Fruit fly (Drosophila melanogaster) whole organism, prepupa: Measurements from ENCODE around the gene Rim.

Experiments used
- Blimp-1 ChIP-seq: fragments of 200-800 bp; sonication (Bioruptor generic); optimal IDR thresholded peaks from 3 replicates; lab custom pipeline; 2017; ENCODE audit warnings: missing biosample characterization, missing genetic modification characterization, mild to moderate bottlenecking, moderate library complexity, missing genetic modification reagents
- CG10631 ChIP-seq: fragments of 200-800 bp; sonication (Bioruptor generic); optimal IDR thresholded peaks from 2 replicates; lab custom pipeline; 2016; ENCODE audit warnings: missing biosample characterization, missing genetic modification characterization
- CG10669 ChIP-seq: fragments of 200-800 bp; sonication (Bioruptor generic); optimal IDR thresholded peaks from 3 replicates; lab custom pipeline; 2018; ENCODE audit warnings: missing biosample characterization, mild to moderate bottlenecking, missing genetic modification characterization, moderate library complexity
- CG11762 ChIP-seq: fragments of 200-800 bp; sonication (Bioruptor generic); optimal IDR thresholded peaks from 3 replicates; lab custom pipeline; 2016; ENCODE audit warnings: missing biosample characterization, missing genetic modification characterization; ENCODE audit not compliant: insufficient read depth
- CG11902 ChIP-seq: fragments of 200-800 bp; sonication (Bioruptor generic); optimal IDR thresholded peaks from 3 replicates; lab custom pipeline; 2016; ENCODE audit warnings: missing biosample characterization, missing genetic modification characterization
- CG15336 ChIP-seq: fragments of 200-800 bp; sonication (Bioruptor generic); IDR thresholded peaks from 2 replicates; pipeline ENCODE4 v1.3.6; 2022; ENCODE audit warnings: missing biosample characterization, missing genetic modification characterization
- CG3032 ChIP-seq: fragments of 200-800 bp; optimal IDR thresholded peaks from 2 replicates; lab custom pipeline; 2019; ENCODE audit warnings: missing biosample characterization, mild to moderate bottlenecking, missing genetic modification characterization, moderate library complexity
- CG31627 ChIP-seq: fragments of 200-800 bp; sonication (Bioruptor generic); optimal IDR thresholded peaks from 3 replicates; lab custom pipeline; 2016; ENCODE audit warnings: missing biosample characterization, missing genetic modification characterization
- CG32006 ChIP-seq: fragments of 200-800 bp; sonication (Bioruptor generic); optimal IDR thresholded peaks from 3 replicates; lab custom pipeline; 2017; ENCODE audit warnings: missing biosample characterization, mild to moderate bottlenecking, missing genetic modification characterization
- CG4318 ChIP-seq: fragments of 200-800 bp; sonication (Bioruptor generic); optimal IDR thresholded peaks from 3 replicates; lab custom pipeline; 2017; ENCODE audit warnings: missing biosample characterization, mild to moderate bottlenecking, missing genetic modification characterization
- CG6163 ChIP-seq: fragments of 200-800 bp; sonication (Bioruptor generic); IDR thresholded peaks from 3 replicates; pipeline ENCODE4 v1.3.6; 2022; ENCODE audit warnings: missing biosample characterization, missing genetic modification characterization
- CG6276 ChIP-seq: fragments of 200-800 bp; sonication (Bioruptor generic); optimal IDR thresholded peaks from 2 replicates; lab custom pipeline; 2017; ENCODE audit warnings: missing biosample characterization, mild to moderate bottlenecking, missing genetic modification characterization
- CG6792 ChIP-seq: fragments of 200-800 bp; sonication (Bioruptor generic); optimal IDR thresholded peaks from 3 replicates; lab custom pipeline; 2016; ENCODE audit warnings: missing biosample characterization, missing genetic modification characterization
- CG6808 ChIP-seq: fragments of 200-800 bp; sonication (Bioruptor generic); optimal IDR thresholded peaks from 3 replicates; lab custom pipeline; 2017; ENCODE audit warnings: missing biosample characterization, missing genetic modification characterization, mild to moderate bottlenecking, moderate library complexity, missing genetic modification reagents
- CG8119 ChIP-seq: fragments of 200-800 bp; sonication (Bioruptor generic); IDR thresholded peaks from 3 replicates; pipeline ENCODE4 v1.3.6; 2022; ENCODE audit warnings: missing biosample characterization, missing genetic modification characterization
- CG8319 ChIP-seq: fragments of 200-800 bp; sonication (Bioruptor generic); optimal IDR thresholded peaks from 3 replicates; lab custom pipeline; 2016; ENCODE audit warnings: missing biosample characterization, missing genetic modification characterization
- CG8632 ChIP-seq: fragments of 200-800 bp; sonication (Bioruptor generic); optimal IDR thresholded peaks from 3 replicates; lab custom pipeline; 2016; ENCODE audit warnings: missing biosample characterization, missing genetic modification characterization
- CG9139 ChIP-seq: fragments of 200-800 bp; sonication (Bioruptor generic); optimal IDR thresholded peaks from 3 replicates; lab custom pipeline; 2017; ENCODE audit warnings: missing biosample characterization, mild to moderate bottlenecking, missing genetic modification characterization
- Eip75B ChIP-seq: fragments of 200-800 bp; sonication (Bioruptor generic); optimal IDR thresholded peaks from 3 replicates; lab custom pipeline; 2016; ENCODE audit warnings: missing biosample characterization, missing genetic modification characterization
- Eip78C ChIP-seq: fragments of 200-800 bp; sonication (Bioruptor generic); peaks from one replicate; lab custom pipeline; 2016; ENCODE audit warnings: missing biosample characterization, missing genetic modification characterization
- Ets21C ChIP-seq: fragments of 200-800 bp; sonication (Bioruptor generic); optimal IDR thresholded peaks from 3 replicates; lab custom pipeline; 2016; ENCODE audit warnings: missing biosample characterization, missing genetic modification characterization
- Ets96B ChIP-seq: fragments of 200-800 bp; optimal IDR thresholded peaks from 2 replicates; lab custom pipeline; 2019; ENCODE audit warnings: missing biosample characterization, mild to moderate bottlenecking, missing genetic modification characterization, moderate library complexity
- Gug ChIP-seq: fragments of 200-800 bp; sonication (Bioruptor generic); IDR thresholded peaks from 2 replicates; pipeline ENCODE4 v1.3.6; 2022; ENCODE audit warnings: missing biosample characterization, missing genetic modification characterization
- Hr38 ChIP-seq: sonication (Bioruptor generic); optimal IDR thresholded peaks from 2 replicates; lab custom pipeline; 2016; ENCODE audit warnings: missing biosample characterization, missing genetic modification characterization
- Hr4 ChIP-seq: fragments of 200-800 bp; sonication (Bioruptor generic); optimal IDR thresholded peaks from 3 replicates; lab custom pipeline; 2016; ENCODE audit warnings: missing biosample characterization, missing genetic modification characterization
- Lpt ChIP-seq: fragments of 200-800 bp; sonication (Bioruptor generic); optimal IDR thresholded peaks from 3 replicates; lab custom pipeline; 2016; ENCODE audit warnings: missing biosample characterization, missing genetic modification characterization
- Met ChIP-seq: fragments of 200-800 bp; sonication (Bioruptor generic); optimal IDR thresholded peaks from 3 replicates; lab custom pipeline; 2016; ENCODE audit warnings: missing biosample characterization, missing genetic modification characterization
- Smox ChIP-seq: fragments of 200-800 bp; sonication (Bioruptor generic); optimal IDR thresholded peaks from 3 replicates; lab custom pipeline; 2016; ENCODE audit warnings: missing biosample characterization, missing genetic modification characterization
- Sox102F ChIP-seq: fragments of 200-800 bp; sonication (Bioruptor generic); optimal IDR thresholded peaks from 2 replicates; lab custom pipeline; 2016; ENCODE audit warnings: missing biosample characterization, mild to moderate bottlenecking, missing genetic modification characterization
- Sox14 ChIP-seq: fragments of 200-800 bp; sonication (Bioruptor generic); optimal IDR thresholded peaks from 3 replicates; lab custom pipeline; 2016; ENCODE audit warnings: missing biosample characterization, missing genetic modification characterization
- Sox15 ChIP-seq: fragments of 200-800 bp; sonication (Bioruptor generic); optimal IDR thresholded peaks from 3 replicates; lab custom pipeline; 2016; ENCODE audit warnings: missing biosample characterization, missing genetic modification characterization
- achi ChIP-seq: fragments of 200-800 bp; sonication (Bioruptor generic); optimal IDR thresholded peaks from 3 replicates; lab custom pipeline; 2016; ENCODE audit warnings: missing biosample characterization, missing genetic modification characterization
- acj6 ChIP-seq: fragments of 200-800 bp; sonication (Bioruptor generic); optimal IDR thresholded peaks from 3 replicates; lab custom pipeline; 2016; ENCODE audit warnings: missing biosample characterization, missing genetic modification characterization
- cyc ChIP-seq: fragments of 200-800 bp; sonication (Bioruptor generic); optimal IDR thresholded peaks from 3 replicates; lab custom pipeline; 2016; ENCODE audit warnings: missing biosample characterization, missing genetic modification characterization
- dac ChIP-seq: fragments of 200-800 bp; sonication (Bioruptor generic); optimal IDR thresholded peaks from 2 replicates; lab custom pipeline; 2017; ENCODE audit warnings: missing biosample characterization, mild to moderate bottlenecking, missing genetic modification characterization
- dsx ChIP-seq: fragments of 200-800 bp; optimal IDR thresholded peaks from 3 replicates; lab custom pipeline; 2019; ENCODE audit warnings: missing biosample characterization, mild to moderate bottlenecking, missing genetic modification characterization, moderate library complexity; ENCODE audit not compliant: poor library complexity, severe bottlenecking
- eg ChIP-seq: fragments of 200-800 bp; sonication (Bioruptor generic); IDR thresholded peaks from 3 replicates; pipeline ENCODE4 v1.3.6; 2022; ENCODE audit warnings: missing biosample characterization, missing genetic modification characterization
- fd59A ChIP-seq: fragments of 200-800 bp; sonication (Bioruptor generic); optimal IDR thresholded peaks from 2 replicates; lab custom pipeline; 2017; ENCODE audit warnings: missing biosample characterization, mild to moderate bottlenecking, missing genetic modification characterization, missing genetic modification reagents
- fd85E ChIP-seq: fragments of 200-800 bp; sonication (Bioruptor generic); optimal IDR thresholded peaks from 3 replicates; lab custom pipeline; 2016; ENCODE audit warnings: missing biosample characterization, missing genetic modification characterization
- fkh ChIP-seq: fragments of 200-800 bp; sonication (Bioruptor generic); optimal IDR thresholded peaks from 3 replicates; lab custom pipeline; 2017; ENCODE audit warnings: missing biosample characterization, mild to moderate bottlenecking, missing genetic modification characterization, moderate library complexity
- lz ChIP-seq: fragments of 200-800 bp; sonication (Bioruptor generic); optimal IDR thresholded peaks from 3 replicates; lab custom pipeline; 2016; ENCODE audit warnings: missing biosample characterization, missing genetic modification characterization
- salr ChIP-seq, 2 experiments: fragments of 200-800 bp; sonication (Bioruptor generic); optimal IDR thresholded peaks; 3 replicates each; lab custom pipeline; 2016 to 2018; ENCODE audit warnings: missing biosample characterization in 2 of 2, missing genetic modification characterization in 2 of 2, mild to moderate bottlenecking in 1 of 2
- spab ChIP-seq: fragments of 200-800 bp; sonication (Bioruptor generic); optimal IDR thresholded peaks from 2 replicates; lab custom pipeline; 2017; ENCODE audit warnings: missing biosample characterization, mild to moderate bottlenecking, missing genetic modification characterization, missing genetic modification reagents
- ss ChIP-seq, 2 experiments: fragments of 200-800 bp; sonication (Bioruptor generic); optimal IDR thresholded peaks; 2 replicates in 1 of 2; 3 replicates in 1 of 2; lab custom pipeline; 2017 to 2018; ENCODE audit warnings: mild to moderate bottlenecking in 2 of 2, missing biosample characterization in 2 of 2, missing genetic modification characterization in 2 of 2, moderate library complexity in 1 of 2
- svp ChIP-seq: fragments of 200-800 bp; sonication (Bioruptor generic); peaks from one replicate; lab custom pipeline; 2016; ENCODE audit warnings: missing biosample characterization, missing genetic modification characterization
- topi ChIP-seq: fragments of 200-800 bp; sonication (Bioruptor generic); optimal IDR thresholded peaks from 3 replicates; lab custom pipeline; 2016; ENCODE audit warnings: missing biosample characterization, missing genetic modification characterization
- vri ChIP-seq: fragments of 200-800 bp; sonication (Bioruptor generic); optimal IDR thresholded peaks from 3 replicates; lab custom pipeline; 2016; ENCODE audit warnings: missing biosample characterization, mild to moderate bottlenecking, missing genetic modification characterization

The Rim gene

DNA sequence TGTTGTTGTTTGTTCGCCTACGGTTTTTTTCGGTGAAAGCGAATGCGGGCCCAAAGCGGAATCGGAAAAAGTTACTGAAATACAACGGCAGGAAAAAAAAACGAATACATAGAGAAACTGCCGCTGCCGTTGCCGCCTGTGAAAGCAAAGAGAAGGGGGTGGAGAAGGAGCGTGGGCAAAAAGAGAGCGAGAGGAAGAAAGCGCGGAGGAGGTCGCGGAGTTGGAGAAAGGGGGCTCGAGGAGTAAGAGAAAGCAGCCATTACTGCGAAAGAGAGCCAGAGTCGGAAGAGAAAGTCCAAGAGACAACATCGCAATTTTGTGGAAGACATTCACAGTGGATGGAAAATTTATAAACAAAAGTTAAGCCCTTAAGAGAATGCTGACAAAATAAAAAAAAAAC is 3.9 kb upstream of the Rim start:
- TF ChIP-seq CG11762 (GFP tag; lab: Kevin White, UChicago) (no peak), Gug (no peak), Eip78C (GFP tag; lab: Kevin White, UChicago) (no peak), CG32006 (GFP tag; lab: Kevin White, UChicago) (no peak), CG6163 (0 out of 3 replicates have a peak, but pooled peaks have one; percentile 26), CG31627 (GFP tag; lab: Kevin White, UChicago) (no peak), Sox102F (GFP tag; lab: Kevin White, UChicago) (no peak)

- peak; percentile 41 for TF ChIP-seq svp (GFP tag; lab: Kevin White, UChicago)
- TF ChIP-seq Smox (GFP tag; lab: Kevin White, UChicago) = no peak
- peak; percentile 49 for TF ChIP-seq CG6808 (GFP tag; lab: Kevin White, UChicago)
- no peak for TF ChIP-seq Ets21C
- peak; percentile 15 for TF ChIP-seq CG31627 (GFP tag; lab: Kevin White, UChicago)
- TF ChIP-seq CG8632 (GFP tag; lab: Kevin White, UChicago) = peak; percentile 27
- no peak for TF ChIP-seq spab (GFP tag; lab: Kevin White, UChicago)
- TF ChIP-seq CG6276 (GFP tag; lab: Kevin White, UChicago) = no peak
- TF ChIP-seq CG10669 = peak; percentile 64
- peak; percentile 32 for TF ChIP-seq acj6 (GFP tag; lab: Kevin White, UChicago)
- peak; percentile 42 for TF ChIP-seq topi (GFP tag; lab: Kevin White, UChicago)
- peak; percentile 46 for TF ChIP-seq lz (GFP tag; lab: Kevin White, UChicago)
- peak; percentile 18 for TF ChIP-seq CG11762 (GFP tag; lab: Kevin White, UChicago)
- TF ChIP-seq cyc (GFP tag; lab: Kevin White, UChicago) = peak; percentile 15
- peak; percentile 31 for TF ChIP-seq fd59A (GFP tag; lab: Kevin White, UChicago)
- TF ChIP-seq Hr38 (GFP tag; lab: Kevin White, UChicago) = no peak
- TF ChIP-seq fkh (GFP tag; lab: Kevin White, UChicago) = peak; percentile 79
- TF ChIP-seq vri (GFP tag; lab: Kevin White, UChicago) = peak; percentile 6
- TF ChIP-seq CG32006 (GFP tag; lab: Kevin White, UChicago) = peak; percentile 49
- TF ChIP-seq Lpt (GFP tag; lab: Kevin White, UChicago) = no peak
- TF ChIP-seq CG8319 (GFP tag; lab: Kevin White, UChicago) = no peak
- peak; percentile 80 for TF ChIP-seq achi (GFP tag; lab: Kevin White, UChicago)
- TF ChIP-seq Gug = 0 out of 2 replicates have a peak, but pooled peaks have one; percentile 52
- TF ChIP-seq CG6792 (GFP tag; lab: Kevin White, UChicago) = peak; percentile 23
- TF ChIP-seq Eip75B (GFP tag; lab: Kevin White, UChicago) = peak; percentile 37
- peak; percentile 3 for TF ChIP-seq CG11902 (GFP tag; lab: Kevin White, UChicago)
- TF ChIP-seq Eip78C (GFP tag; lab: Kevin White, UChicago) = peak; percentile 71
- no peak for TF ChIP-seq CG15336 (GFP tag; lab: Robert Waterston, UW)
- TF ChIP-seq CG10631 (GFP tag; lab: Kevin White, UChicago) = peak; percentile 30
- peak; percentile 8 for TF ChIP-seq Blimp-1
- TF ChIP-seq fd85E (GFP tag; lab: Kevin White, UChicago) = no peak
- TF ChIP-seq CG4318 (GFP tag; lab: Kevin White, UChicago) = peak; percentile 35
- peak; percentile 15 for TF ChIP-seq Sox14 (GFP tag; lab: Kevin White, UChicago)
- TF ChIP-seq dsx (GFP tag; lab: Kevin White, UChicago) = no peak
- TF ChIP-seq ss (GFP tag; optimal IDR thresholded peaks at IDR 0.05; lab: Kevin White, UChicago) = peak in 1 of 2 experiments; percentile 60
- TF ChIP-seq Sox15 = no peak
- peak; percentile 41 for TF ChIP-seq Met (GFP tag; lab: Kevin White, UChicago)
- TF ChIP-seq CG3032 (tag; lab: Kevin White, UChicago) = peak; percentile 45
- peak; percentile 29 for TF ChIP-seq CG9139 (GFP tag; lab: Kevin White, UChicago)
- TF ChIP-seq salr (GFP tag; optimal IDR thresholded peaks at IDR 0.05; lab: Kevin White, UChicago) = peak in 1 of 2 experiments; percentile 81
- TF ChIP-seq Hr4 (GFP tag; lab: Kevin White, UChicago) = peak; percentile 34
- TF ChIP-seq dac = peak; percentile 77
- peak; percentile 85 for TF ChIP-seq eg (GFP tag; lab: Robert Waterston, UW)
- no peak for TF ChIP-seq Ets96B (tag; lab: Kevin White, UChicago)
- TF ChIP-seq CG6163 = peak; percentile 90
- no peak for TF ChIP-seq CG8119 (GFP tag; lab: Robert Waterston, UW)
Observed at dm6 chr3R:17919108-17919882, 2.9 kb upstream of the Rim start, which contains the start of gene cpo. Gene cpo, plus strand, starts transcription at chr3R:17919832.
